Worm (Caenorhabditis elegans): ENCODE data around the gene srt-40.

- no peak for TF ChIP-seq T22C8.4 (GFP tag; IDR thresholded peaks at IDR 0.05)
- no peak for TF ChIP-seq tab-1 (GFP tag; IDR thresholded peaks at IDR 0.05)
- TF ChIP-seq flt-1 (GFP tag; IDR thresholded peaks at IDR 0.05), result no peak
- TF ChIP-seq ztf-29 (GFP tag; IDR thresholded peaks at IDR 0.05), result no peak
Observed at ce11 chrV:2214428-2215038, 8.5 kb upstream of the srt-40 start, which contains the start of gene nhr-184.

All from whole organism, midembryonic.